Fruit fly (Drosophila melanogaster): ENCODE measurements around the gene Gem4c.

The Gem4c gene

dm6 chrX:3948889-3949288 is 4.0 kb downstream of the Gem4c start, which contains the start of gene Vap33 (continued):
- no peak for TF ChIP-seq CG1233 (GFP tag; optimal IDR thresholded peaks at IDR 0.05)
- TF ChIP-seq CG18764 (GFP tag; optimal IDR thresholded peaks at IDR 0.05), result no peak
- no peak for TF ChIP-seq CG11696 (GFP tag; IDR thresholded peaks at IDR 0.05)
- no peak for TF ChIP-seq Hr78 (GFP tag; optimal IDR thresholded peaks at IDR 0.05)
- no peak for TF ChIP-seq h (optimal IDR thresholded peaks at IDR 0.05)
- TF ChIP-seq CG2129 (GFP tag; IDR thresholded peaks at IDR 0.05; ENCODE audit: partially characterized antibody), result peak; percentile 82
- peak; percentile 91 for TF ChIP-seq CG13287 (GFP tag; IDR thresholded peaks at IDR 0.05; ENCODE audit: partially characterized antibody)
- peak; percentile 73 for TF ChIP-seq Dref (GFP tag; IDR thresholded peaks at IDR 0.05)
- TF ChIP-seq CG12236 (GFP tag; optimal IDR thresholded peaks at IDR 0.05), result no peak
- no peak for TF ChIP-seq caup (GFP tag; optimal IDR thresholded peaks at IDR 0.05; ENCODE audit: severe bottlenecking)
- TF ChIP-seq CG13424 (tag; optimal IDR thresholded peaks at IDR 0.05), result no peak
- no peak for TF ChIP-seq CG3281 (GFP tag; optimal IDR thresholded peaks at IDR 0.05)
- no peak for TF ChIP-seq CG17912 (GFP tag; optimal IDR thresholded peaks at IDR 0.05)
- TF ChIP-seq Side (GFP tag; optimal IDR thresholded peaks at IDR 0.05), result no peak
- no peak for TF ChIP-seq trh (GFP tag; optimal IDR thresholded peaks at IDR 0.05)
- no peak for TF ChIP-seq MTF-1 (GFP tag; optimal IDR thresholded peaks at IDR 0.05; ENCODE audit: borderline replicate concordance)
- TF ChIP-seq Lhr (GFP tag; optimal IDR thresholded peaks at IDR 0.05), result no peak
- TF ChIP-seq cad (GFP tag; optimal IDR thresholded peaks at IDR 0.05), result no peak
- TF ChIP-seq CG11093 (GFP tag; IDR thresholded peaks at IDR 0.05), result no peak
- no peak for TF ChIP-seq HmgD (GFP tag; optimal IDR thresholded peaks at IDR 0.05)
- peak; percentile 91 for TF ChIP-seq vnd (GFP tag; IDR thresholded peaks at IDR 0.05; ENCODE audit: partially characterized antibody)
- no peak for TF ChIP-seq tin (GFP tag; optimal IDR thresholded peaks at IDR 0.05)
- no peak for TF ChIP-seq CG13775 (GFP tag; optimal IDR thresholded peaks at IDR 0.05)
- TF ChIP-seq CG12071 (GFP tag; optimal IDR thresholded peaks at IDR 0.05), result no peak
- peak; percentile 89 for TF ChIP-seq chinmo (GFP tag; IDR thresholded peaks at IDR 0.05; ENCODE audit: partially characterized antibody)
- TF ChIP-seq CG18476 (GFP tag; optimal IDR thresholded peaks at IDR 0.05), result no peak
- no peak for TF ChIP-seq fu2 (GFP tag; optimal IDR thresholded peaks at IDR 0.05)
- TF ChIP-seq CG7745 (tag; optimal IDR thresholded peaks at IDR 0.05), result no peak
- peak; percentile 82; the same call in 2 of the 3 replicates for TF ChIP-seq mld (GFP tag; IDR thresholded peaks at IDR 0.05; ENCODE audit: partially characterized antibody)
- TF ChIP-seq seq (GFP tag; IDR thresholded peaks at IDR 0.05), result no peak
- no peak for TF ChIP-seq NFAT (GFP tag; IDR thresholded peaks at IDR 0.05)
- no peak for TF ChIP-seq CG13123 (GFP tag; optimal IDR thresholded peaks at IDR 0.05)
- no peak for TF ChIP-seq Hr39 (optimal IDR thresholded peaks at IDR 0.05)
- TF ChIP-seq CG11456 (GFP tag; IDR thresholded peaks at IDR 0.05), result no peak
- no peak for TF ChIP-seq CG11398 (GFP tag; optimal IDR thresholded peaks at IDR 0.05)
- TF ChIP-seq Dip2 (GFP tag; IDR thresholded peaks at IDR 0.05), result no peak
- TF ChIP-seq CG10274 (GFP tag; optimal IDR thresholded peaks at IDR 0.05), result no peak
- TF ChIP-seq CG30020 (tag; optimal IDR thresholded peaks at IDR 0.05), result peak; percentile 0
- no peak for TF ChIP-seq Nf-YA (GFP tag; IDR thresholded peaks at IDR 0.05)
- TF ChIP-seq slou (GFP tag; optimal IDR thresholded peaks at IDR 0.05), result no peak
- TF ChIP-seq CG17385 (GFP tag; optimal IDR thresholded peaks at IDR 0.05), result no peak
- no peak for TF ChIP-seq HLH54F (GFP tag; optimal IDR thresholded peaks at IDR 0.05)
- no peak for TF ChIP-seq CG17186 (GFP tag; optimal IDR thresholded peaks at IDR 0.05)
- TF ChIP-seq Rfx (GFP tag; IDR thresholded peaks at IDR 0.05), result no peak
- no peak for TF ChIP-seq CG31365 (tag; optimal IDR thresholded peaks at IDR 0.05)
- no peak for TF ChIP-seq CG10147 (GFP tag; optimal IDR thresholded peaks at IDR 0.05)
- peak; percentile 83 for TF ChIP-seq Sry-δ (GFP tag; optimal IDR thresholded peaks at IDR 0.05)
- no peak for TF ChIP-seq btn (GFP tag; optimal IDR thresholded peaks at IDR 0.05)
- TF ChIP-seq Oli (tag; optimal IDR thresholded peaks at IDR 0.05), result no peak
- peak; percentile 50 for TF ChIP-seq MBD-R2 (GFP tag; IDR thresholded peaks at IDR 0.05)
- no peak for TF ChIP-seq CG7786 (GFP tag; optimal IDR thresholded peaks at IDR 0.05)
- no peak for TF ChIP-seq CG12744 (GFP tag; optimal IDR thresholded peaks at IDR 0.05)
